Worm (Caenorhabditis elegans) whole organism, L2 larva: ENCODE measurements around the gene srh-281.

Source experiments
- C34F6.9 ChIP-seq: fragments of 150-350 bp; optimal IDR thresholded peaks from 2 replicates; lab custom pipeline; 2014; ENCODE audit warnings: missing biosample characterization, missing genetic modification characterization
- R02D3.7 ChIP-seq: fragments of 150-350 bp; optimal IDR thresholded peaks from 2 replicates; lab custom pipeline; 2014; ENCODE audit warnings: missing biosample characterization, missing genetic modification characterization
- Y55F3AM.14 ChIP-seq: fragments of 200-800 bp; sonication (Bioruptor generic); optimal IDR thresholded peaks from 2 replicates; lab custom pipeline; 2018; ENCODE audit warnings: mild to moderate bottlenecking, missing genetic modification characterization, missing compliant biosample characterization
- ZK546.5 ChIP-seq: sonication (generic microtip); optimal IDR thresholded peaks from 2 replicates; lab custom pipeline; 2017; ENCODE audit warnings: missing biosample characterization, missing genetic modification characterization
- alr-1 ChIP-seq: fragments of 150-350 bp; optimal IDR thresholded peaks from 2 replicates; lab custom pipeline; 2014; ENCODE audit warnings: missing biosample characterization, missing genetic modification characterization
- ama-1 ChIP-seq: fragments of 150-350 bp; optimal IDR thresholded peaks from 2 replicates; lab custom pipeline; 2018; ENCODE audit warnings: inconsistent platforms
- ceh-16 ChIP-seq: fragments of 150-350 bp; optimal IDR thresholded peaks from 2 replicates; lab custom pipeline; 2014; ENCODE audit warnings: missing biosample characterization, missing genetic modification characterization
- ceh-82 ChIP-seq: fragments of 150-350 bp; optimal IDR thresholded peaks from 2 replicates; lab custom pipeline; 2014; ENCODE audit warnings: missing biosample characterization, missing genetic modification characterization
- egl-27 ChIP-seq: sonication (generic microtip); optimal IDR thresholded peaks from 3 replicates; lab custom pipeline; 2017; ENCODE audit warnings: missing biosample characterization, missing genetic modification reagents, missing genetic modification characterization
- elt-1 ChIP-seq: fragments of 150-350 bp; optimal IDR thresholded peaks from 2 replicates; lab custom pipeline; 2014; ENCODE audit warnings: missing biosample characterization, missing genetic modification characterization
- elt-3 ChIP-seq: sonication (generic microtip); optimal IDR thresholded peaks from 2 replicates; lab custom pipeline; 2017; ENCODE audit warnings: missing biosample characterization, missing genetic modification characterization
- lin-11 ChIP-seq: fragments of 150-350 bp; sonication (generic microtip); optimal IDR thresholded peaks from 2 replicates; lab custom pipeline; 2014; ENCODE audit warnings: missing biosample characterization, missing genetic modification characterization, inconsistent platforms, mixed read lengths
- lin-13 ChIP-seq: fragments of 150-350 bp; optimal IDR thresholded peaks from 2 replicates; lab custom pipeline; 2014; ENCODE audit warnings: missing biosample characterization, missing genetic modification reagents, missing genetic modification characterization
- lin-39 ChIP-seq: fragments of 150-350 bp; optimal IDR thresholded peaks from 2 replicates; lab custom pipeline; 2014; ENCODE audit warnings: missing biosample characterization, missing genetic modification reagents, missing genetic modification characterization
- lsy-2 ChIP-seq, 2 experiments: fragments of 150-350 bp in 1 of 2; sonication (generic microtip) in 1 of 2; optimal IDR thresholded peaks; 2 replicates each; lab custom pipeline; 2014 to 2017; ENCODE audit warnings: missing biosample characterization in 2 of 2, missing genetic modification characterization in 2 of 2
- mbf-1 ChIP-seq: sonication (generic microtip); optimal IDR thresholded peaks from 2 replicates; lab custom pipeline; 2017; ENCODE audit warnings: missing biosample characterization, missing genetic modification characterization
- nhr-10 ChIP-seq: sonication (generic microtip); optimal IDR thresholded peaks from 2 replicates; lab custom pipeline; 2017; ENCODE audit warnings: missing biosample characterization, missing genetic modification characterization
- nhr-11 ChIP-seq: fragments of 150-350 bp; optimal IDR thresholded peaks from 2 replicates; lab custom pipeline; 2014; ENCODE audit warnings: missing biosample characterization, missing genetic modification characterization
- nhr-23 ChIP-seq: fragments of 150-350 bp; optimal IDR thresholded peaks from 2 replicates; lab custom pipeline; 2014; ENCODE audit warnings: missing biosample characterization, missing genetic modification reagents, missing genetic modification characterization
- nhr-237 ChIP-seq: fragments of 150-350 bp; optimal IDR thresholded peaks from 2 replicates; lab custom pipeline; 2014; ENCODE audit warnings: missing biosample characterization, missing genetic modification characterization
- nhr-25 ChIP-seq: fragments of 150-350 bp; sonication (generic microtip); optimal IDR thresholded peaks from 3 replicates; lab custom pipeline; 2014; ENCODE audit warnings: missing biosample characterization, missing genetic modification characterization
- nhr-77 ChIP-seq: fragments of 150-350 bp; optimal IDR thresholded peaks from 2 replicates; lab custom pipeline; 2014; ENCODE audit warnings: missing biosample characterization, missing genetic modification characterization
- sem-4 ChIP-seq: fragments of 150-350 bp; optimal IDR thresholded peaks from 2 replicates; lab custom pipeline; 2014; ENCODE audit warnings: missing biosample characterization, missing genetic modification reagents, missing genetic modification characterization
- skn-1 ChIP-seq: sonication (generic microtip); optimal IDR thresholded peaks from 2 replicates; lab custom pipeline; 2017; ENCODE audit warnings: missing biosample characterization, missing genetic modification characterization
- sma-9 ChIP-seq, 2 experiments: fragments of 150-350 bp in 1 of 2; sonication (generic microtip) in 1 of 2; optimal IDR thresholded peaks; 2 replicates each; lab custom pipeline; 2014 to 2016; ENCODE audit warnings: missing genetic modification characterization in 2 of 2, mild to moderate bottlenecking in 1 of 2, missing biosample characterization in 1 of 2, missing compliant biosample characterization in 1 of 2, missing genetic modification reagents in 1 of 2, moderate library complexity in 1 of 2
- snpc-4 ChIP-seq: fragments of 150-350 bp; optimal IDR thresholded peaks from 2 replicates; lab custom pipeline; 2014; ENCODE audit warnings: missing biosample characterization, missing genetic modification characterization
- unc-39 ChIP-seq: fragments of 150-350 bp; optimal IDR thresholded peaks from 2 replicates; lab custom pipeline; 2014; ENCODE audit warnings: missing biosample characterization, missing genetic modification characterization
- ztf-1 ChIP-seq: fragments of 200-800 bp; sonication (Bioruptor generic); conservative IDR thresholded peaks from 2 replicates; pipeline ENCODE4 v1.3.6; 2022; ENCODE audit warnings: missing genetic modification characterization, missing compliant biosample characterization
- ztf-11 ChIP-seq: sonication (generic microtip); optimal IDR thresholded peaks from 2 replicates; lab custom pipeline; 2017; ENCODE audit warnings: missing biosample characterization, missing genetic modification characterization
- ztf-4 ChIP-seq: fragments of 150-350 bp; optimal IDR thresholded peaks from 2 replicates; lab custom pipeline; 2014; ENCODE audit warnings: missing biosample characterization, missing genetic modification characterization

srh-281 gene

ce11 chrV:16233624-16234023 lies 43.0 kb downstream of the srh-281 start, which contains the start of gene clec-233:
clec-233 (plus strand) TSS chrV:16233924.
- TF ChIP-seq snpc-4 (tag; lab: Kevin White, UChicago) = no peak
- no peak for TF ChIP-seq ama-1 (lab: Kevin White, UChicago)
- no peak for TF ChIP-seq unc-39
- TF ChIP-seq nhr-23 (tag; lab: Kevin White, UChicago) = no peak
- TF ChIP-seq nhr-237 (tag; lab: Kevin White, UChicago) = no peak
- TF ChIP-seq lin-11 (tag; lab: Kevin White, UChicago) = no peak
- no peak for TF ChIP-seq ztf-11 (tag; lab: Kevin White, UChicago)
- no peak for TF ChIP-seq elt-3 (tag; lab: Kevin White, UChicago)
- no peak for TF ChIP-seq nhr-10 (tag; lab: Kevin White, UChicago)
- no peak for TF ChIP-seq ceh-16 (tag; lab: Kevin White, UChicago)
- TF ChIP-seq ztf-1 (GFP tag; lab: Robert Waterston, UW) = no peak
- TF ChIP-seq nhr-25 (tag; lab: Kevin White, UChicago) = no peak
- TF ChIP-seq sem-4 (tag; lab: Kevin White, UChicago) = no peak
- TF ChIP-seq nhr-11 = no peak
- TF ChIP-seq sma-9 (GFP tag; optimal IDR thresholded peaks at IDR 0.05; lab: Kevin White, UChicago) = no peak
- no peak for TF ChIP-seq sma-9 (tag; optimal IDR thresholded peaks at IDR 0.05; lab: Kevin White, UChicago)
- TF ChIP-seq ZK546.5 = no peak
- TF ChIP-seq mbf-1 (tag; lab: Kevin White, UChicago) = no peak
- TF ChIP-seq Y55F3AM.14 (GFP tag; lab: Kevin White, UChicago) = no peak
- no peak for TF ChIP-seq elt-1
- no peak for TF ChIP-seq lsy-2 (tag; optimal IDR thresholded peaks at IDR 0.05; lab: Kevin White, UChicago)

- TF ChIP-seq egl-27 (no peak), skn-1 (tag; lab: Kevin White, UChicago) (no peak), nhr-10 (tag; lab: Kevin White, UChicago) (no peak), ztf-11 (tag; lab: Kevin White, UChicago) (no peak), ceh-82 (tag; lab: Kevin White, UChicago) (no peak), elt-3 (tag; lab: Kevin White, UChicago) (no peak)
Measured at ce11 chrV:16235135-16235534, 44.5 kb downstream of the srh-281 start, which contains the start of gene F21H7.3. F21H7.3 (minus strand) TSS chrV:16235235.

- TF ChIP-seq ztf-4 (tag; lab: Kevin White, UChicago) (no peak), ztf-11 (tag; lab: Kevin White, UChicago) (no peak), ZK546.5 (no peak), alr-1 (tag; lab: Kevin White, UChicago) (no peak), skn-1 (tag; lab: Kevin White, UChicago) (no peak), nhr-237 (tag; lab: Kevin White, UChicago) (no peak), lin-39 (tag; lab: Kevin White, UChicago) (no peak)
Measured at ce11 chrV:16235647-16236046, 45.1 kb downstream of the srh-281 start, which contains the start of gene srh-98. srh-98 (minus strand) TSS chrV:16235747.

ce11 chrV:16237223-16237622 lies 46.6 kb downstream of the srh-281 start, which contains the start of gene F21H7.5:
F21H7.5 (plus strand) TSS chrV:16237523.
- TF ChIP-seq R02D3.7 (tag; lab: Kevin White, UChicago) (no peak), C34F6.9 (tag; lab: Kevin White, UChicago) (no peak), lin-13 (no peak), nhr-11 (no peak), egl-27 (no peak), nhr-25 (tag; lab: Kevin White, UChicago) (no peak), nhr-77 (tag; lab: Kevin White, UChicago) (no peak)
